Worm (Caenorhabditis elegans) whole organism, midembryonic: ENCODE results near the gene str-89.

Experiments
- T22C8.4 ChIP-seq: fragments of 200-800 bp; sonication (Bioruptor generic); IDR thresholded peaks from 2 replicates; pipeline ENCODE4 v1.3.6; 2022; ENCODE audit warnings: missing genetic modification characterization, missing compliant biosample characterization
- cog-1 ChIP-seq: sonication (generic microtip); optimal IDR thresholded peaks from 2 replicates; lab custom pipeline; 2016; ENCODE audit warnings: missing genetic modification characterization, missing compliant biosample characterization
- flt-1 ChIP-seq: fragments of 200-800 bp; sonication (Bioruptor generic); IDR thresholded peaks from 2 replicates; pipeline ENCODE4 v1.3.6; 2022; ENCODE audit warnings: missing genetic modification characterization, missing compliant biosample characterization
- klf-2 ChIP-seq: fragments of 200-800 bp; sonication (Bioruptor generic); conservative IDR thresholded peaks from 2 replicates; pipeline ENCODE4 v1.3.6; 2022; ENCODE audit warnings: missing genetic modification reagents, missing genetic modification characterization, missing compliant biosample characterization
- med-1 ChIP-seq: sonication (generic microtip); optimal IDR thresholded peaks from 2 replicates; lab custom pipeline; 2017; ENCODE audit warnings: missing genetic modification characterization, mild to moderate bottlenecking, missing compliant biosample characterization, antibody characterized with exemption, missing genetic modification reagents; ENCODE audit not compliant: insufficient read depth
- ref-1 ChIP-seq: fragments of 200-800 bp; sonication (Bioruptor generic); conservative IDR thresholded peaks from 2 replicates; pipeline ENCODE4 v1.3.6; 2022; ENCODE audit warnings: missing genetic modification reagents, missing genetic modification characterization, missing compliant biosample characterization
- tab-1 ChIP-seq: fragments of 200-800 bp; sonication (Bioruptor generic); IDR thresholded peaks from 2 replicates; pipeline ENCODE4 v1.3.6; 2022; ENCODE audit warnings: missing genetic modification characterization, missing compliant biosample characterization
- ztf-23 ChIP-seq: fragments of 200-800 bp; sonication (Bioruptor generic); IDR thresholded peaks from 2 replicates; pipeline ENCODE4 v1.3.6; 2022; ENCODE audit warnings: missing genetic modification reagents, missing genetic modification characterization, missing compliant biosample characterization
- ztf-29 ChIP-seq: fragments of 200-800 bp; sonication (Bioruptor generic); IDR thresholded peaks from 2 replicates; pipeline ENCODE4 v1.3.6; 2022; ENCODE audit warnings: missing genetic modification reagents, missing genetic modification characterization, missing compliant biosample characterization

The str-89 gene

DNA sequence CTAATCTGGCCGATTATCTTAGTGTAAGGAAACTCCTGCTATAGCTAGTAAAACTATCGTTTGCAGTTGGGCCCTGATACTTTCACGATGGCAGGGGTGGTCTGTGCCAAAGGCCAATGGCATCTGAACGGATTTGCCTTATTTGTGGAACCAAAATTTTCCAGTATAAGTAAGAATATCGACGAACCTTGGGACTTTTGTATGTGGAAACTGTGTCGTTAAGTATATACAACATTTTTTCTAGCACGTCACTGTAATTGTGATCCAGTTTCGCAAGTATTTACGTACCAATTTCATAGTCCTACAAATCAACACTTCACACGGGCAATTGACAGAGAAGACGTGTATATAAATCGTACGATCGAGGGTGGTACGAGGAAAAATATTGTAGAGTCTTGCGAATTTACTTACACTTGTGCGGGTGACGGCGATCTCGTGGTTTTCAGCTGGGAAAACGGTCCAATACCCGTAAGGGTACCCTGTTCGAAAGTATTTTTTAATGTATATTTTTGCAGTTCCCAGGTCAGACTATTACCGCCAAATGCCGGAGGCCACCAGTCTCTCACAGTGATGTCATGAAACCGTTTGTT is 37.7 kb downstream of the str-89 start:
- TF ChIP-seq klf-2 (GFP tag; lab: Robert Waterston, UW) = no peak
- TF ChIP-seq tab-1 (GFP tag; lab: Robert Waterston, UW) = no peak
- TF ChIP-seq cog-1 (tag; lab: Kevin White, UChicago) = no peak
- TF ChIP-seq ztf-23 = no peak
- TF ChIP-seq ztf-29 (GFP tag; lab: Robert Waterston, UW) = no peak
- TF ChIP-seq med-1 (GFP tag; lab: Kevin White, UChicago) = no peak
- no peak for TF ChIP-seq T22C8.4 (GFP tag; lab: Robert Waterston, UW)
- TF ChIP-seq flt-1 (GFP tag; lab: Robert Waterston, UW) = no peak
- TF ChIP-seq ref-1 (GFP tag; lab: Robert Waterston, UW) = no peak

DNA sequence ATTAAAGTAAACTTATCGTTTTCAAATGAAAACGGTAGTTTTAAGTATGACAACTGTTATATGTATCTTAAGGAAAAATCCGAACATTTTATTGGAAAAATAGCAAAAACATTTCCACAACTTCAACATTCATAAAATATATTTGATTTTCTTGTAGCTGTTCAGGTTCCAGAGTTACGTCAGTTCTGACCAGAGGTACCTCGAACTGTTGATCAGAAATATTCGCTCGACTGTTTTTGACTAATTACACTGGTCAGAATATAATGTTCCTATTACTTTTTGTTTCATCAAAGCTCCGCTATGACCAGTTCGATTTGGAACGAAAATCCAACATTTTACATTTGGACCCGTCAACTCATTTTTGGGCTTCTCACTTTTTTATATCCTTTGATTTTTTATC is 38.4 kb downstream of the str-89 start, which contains the start of gene srh-31:
Gene srh-31, plus strand, starts transcription at position 301 of the 400 bp plus-strand sequence.
- TF ChIP-seq tab-1 (GFP tag; lab: Robert Waterston, UW) = no peak

DNA sequence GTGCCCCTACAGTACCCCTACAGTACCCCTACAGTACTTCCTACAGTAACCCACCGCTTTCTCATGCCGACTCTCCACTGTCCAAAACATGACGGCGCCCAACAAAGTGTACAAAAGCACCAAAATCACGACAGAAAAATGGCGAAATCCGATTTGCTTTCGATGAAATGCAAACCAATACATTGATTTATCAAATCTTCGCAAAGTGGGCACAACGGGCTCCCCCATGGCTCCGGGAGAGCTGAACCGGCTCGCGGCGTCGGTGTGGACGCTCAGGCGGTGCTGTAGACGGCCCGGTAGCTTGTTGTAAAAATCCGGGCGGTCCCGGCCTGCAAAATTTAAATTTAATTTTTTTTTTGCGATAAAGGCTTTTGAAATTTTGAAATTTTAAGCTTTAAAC is 43.7 kb downstream of the str-89 start:
- no peak for TF ChIP-seq tab-1 (GFP tag; lab: Robert Waterston, UW)
- TF ChIP-seq ztf-29 (GFP tag; lab: Robert Waterston, UW) = no peak
- no peak for TF ChIP-seq med-1 (GFP tag; lab: Kevin White, UChicago)
- TF ChIP-seq cog-1 (tag; lab: Kevin White, UChicago) = no peak
- no peak for TF ChIP-seq flt-1 (GFP tag; lab: Robert Waterston, UW)
- no peak for TF ChIP-seq ztf-23
- TF ChIP-seq klf-2 (GFP tag; lab: Robert Waterston, UW) = no peak
- TF ChIP-seq T22C8.4 (GFP tag; lab: Robert Waterston, UW) = no peak
- TF ChIP-seq ref-1 (GFP tag; lab: Robert Waterston, UW) = no peak

- TF ChIP-seq flt-1 (GFP tag; lab: Robert Waterston, UW) (no peak), ref-1 (GFP tag; lab: Robert Waterston, UW) (no peak), cog-1 (tag; lab: Kevin White, UChicago) (no peak), ztf-23 (no peak), T22C8.4 (GFP tag; lab: Robert Waterston, UW) (no peak), ztf-29 (GFP tag; lab: Robert Waterston, UW) (no peak), tab-1 (GFP tag; lab: Robert Waterston, UW) (no peak), klf-2 (GFP tag; lab: Robert Waterston, UW) (no peak), med-1 (GFP tag; lab: Kevin White, UChicago) (no peak)
Observed at ce11 chrV:17714330-17714729, 45.7 kb downstream of the str-89 start, which contains the start of gene twk-33. TSS of gene twk-33 (minus strand) at chrV:17714377.

- TF ChIP-seq med-1 (GFP tag; lab: Kevin White, UChicago) (no peak), ztf-23 (no peak), flt-1 (GFP tag; lab: Robert Waterston, UW) (no peak), T22C8.4 (GFP tag; lab: Robert Waterston, UW) (no peak), klf-2 (GFP tag; lab: Robert Waterston, UW) (no peak), tab-1 (GFP tag; lab: Robert Waterston, UW) (no peak), ref-1 (GFP tag; lab: Robert Waterston, UW) (no peak), cog-1 (tag; lab: Kevin White, UChicago) (no peak), ztf-29 (GFP tag; lab: Robert Waterston, UW) (no peak)
Observed at ce11 chrV:17718647-17719046, 50.0 kb downstream of the str-89 start, which contains the start of gene str-77. TSS of gene str-77 (plus strand) at chrV:17718947.
